Worm (Caenorhabditis elegans): ENCODE data around the gene fbxb-79.

Gene fbxb-79

ce11 chrIV:11211547-11211946 is 22.2 kb upstream of the fbxb-79 start:
- no peak for TF ChIP-seq fos-1 (tag; optimal IDR thresholded peaks at IDR 0.05)
- TF ChIP-seq C34B4.2 (tag; optimal IDR thresholded peaks at IDR 0.05), result no peak
- no peak for TF ChIP-seq sox-4 (tag; optimal IDR thresholded peaks at IDR 0.05)
- no peak for TF ChIP-seq nhr-71 (tag; optimal IDR thresholded peaks at IDR 0.05)
- peak; percentile 13 for TF ChIP-seq snu-23 (GFP tag; optimal IDR thresholded peaks at IDR 0.05)
- TF ChIP-seq zag-1 (tag; optimal IDR thresholded peaks at IDR 0.05), result no peak
- no peak for TF ChIP-seq nhr-11 (tag; optimal IDR thresholded peaks at IDR 0.05)
- no peak for TF ChIP-seq nhr-47 (tag; optimal IDR thresholded peaks at IDR 0.05)
- no peak for TF ChIP-seq snpc-4 (tag; optimal IDR thresholded peaks at IDR 0.05)
- TF ChIP-seq ceh-8 (GFP tag; optimal IDR thresholded peaks at IDR 0.05), result no peak
- peak; percentile 21 for TF ChIP-seq unc-130 (tag; optimal IDR thresholded peaks at IDR 0.05)
- no peak for TF ChIP-seq lir-3 (tag; optimal IDR thresholded peaks at IDR 0.05; ENCODE audit: poor library complexity)
- no peak for TF ChIP-seq nhr-237 (tag; optimal IDR thresholded peaks at IDR 0.05)
- no peak for TF ChIP-seq irx-1 (tag; optimal IDR thresholded peaks at IDR 0.05)
- TF ChIP-seq mab-9 (GFP tag; IDR thresholded peaks at IDR 0.05), result no peak
- TF ChIP-seq sup-37 (GFP tag; optimal IDR thresholded peaks at IDR 0.05), result no peak
- no peak for TF ChIP-seq efl-1 (optimal IDR thresholded peaks at IDR 0.05)
- TF ChIP-seq efl-1 (GFP tag; optimal IDR thresholded peaks at IDR 0.05 in 1 of 2), result no peak
- no peak for TF ChIP-seq egl-27 (tag; optimal IDR thresholded peaks at IDR 0.05)
- TF ChIP-seq unc-30 (tag; optimal IDR thresholded peaks at IDR 0.05), result no peak
- no peak for TF ChIP-seq Y116A8C.19 (tag; optimal IDR thresholded peaks at IDR 0.05; ENCODE audit: borderline replicate concordance)
- TF ChIP-seq ceh-88 (GFP tag; IDR thresholded peaks at IDR 0.05), result no peak
- TF ChIP-seq lin-35 (GFP tag; optimal IDR thresholded peaks at IDR 0.05), result peak in 1 of 2 experiments; percentile 29
- TF ChIP-seq xbp-1 (tag; optimal IDR thresholded peaks at IDR 0.05), result no peak
- TF ChIP-seq lsy-2 (tag; optimal IDR thresholded peaks at IDR 0.05), result no peak
- no peak for TF ChIP-seq ceh-63 (GFP tag; optimal IDR thresholded peaks at IDR 0.05)
- TF ChIP-seq rnt-1 (tag; optimal IDR thresholded peaks at IDR 0.05), result peak; percentile 9
- TF ChIP-seq elt-2 (tag; optimal IDR thresholded peaks at IDR 0.05), result peak; percentile 44
- TF ChIP-seq C04F5.9 (tag; optimal IDR thresholded peaks at IDR 0.05), result no peak
- TF ChIP-seq nhr-85 (tag), result peak; percentile 71
- TF ChIP-seq F16B12.6 (tag; optimal IDR thresholded peaks at IDR 0.05), result no peak
- no peak for TF ChIP-seq nhr-12 (tag; optimal IDR thresholded peaks at IDR 0.05)
- TF ChIP-seq unc-86 (tag; optimal IDR thresholded peaks at IDR 0.05), result no peak
- TF ChIP-seq nhr-77 (tag; optimal IDR thresholded peaks at IDR 0.05), result no peak
- no peak for TF ChIP-seq vab-15 (tag; optimal IDR thresholded peaks at IDR 0.05)
- no peak for TF ChIP-seq hlh-4 (tag; optimal IDR thresholded peaks at IDR 0.05)
- TF ChIP-seq efl-3 (GFP tag; optimal IDR thresholded peaks at IDR 0.05), result no peak
- TF ChIP-seq dpl-1 (GFP tag; optimal IDR thresholded peaks at IDR 0.05), result no peak
- TF ChIP-seq swsn-7 (tag; optimal IDR thresholded peaks at IDR 0.05), result no peak
- TF ChIP-seq grh-1 (GFP tag; IDR thresholded peaks at IDR 0.05), result no peak
- peak; percentile 52 for TF ChIP-seq blmp-1 (tag; optimal IDR thresholded peaks at IDR 0.05)
- peak in 1 of 3 experiments; percentile 0 for TF ChIP-seq ceh-82 (tag; optimal IDR thresholded peaks at IDR 0.05)
- TF ChIP-seq skn-1 (tag; optimal IDR thresholded peaks at IDR 0.05), result no peak
- no peak for TF ChIP-seq pax-3 (tag; optimal IDR thresholded peaks at IDR 0.05)
- TF ChIP-seq nhr-90 (tag; optimal IDR thresholded peaks at IDR 0.05; ENCODE audit: poor library complexity), result no peak
- TF ChIP-seq jun-1 (tag; optimal IDR thresholded peaks at IDR 0.05), result no peak
- TF ChIP-seq ama-1 (optimal IDR thresholded peaks at IDR 0.05), result no peak
- no peak for TF ChIP-seq ztf-11 (tag; optimal IDR thresholded peaks at IDR 0.05)
- peak; percentile 69 for TF ChIP-seq tlp-1 (tag; optimal IDR thresholded peaks at IDR 0.05)
- peak; percentile 23 for TF ChIP-seq nhr-20 (tag; optimal IDR thresholded peaks at IDR 0.05)
- TF ChIP-seq ceh-90 (tag; optimal IDR thresholded peaks at IDR 0.05), result no peak
- TF ChIP-seq unc-62 (GFP tag; optimal IDR thresholded peaks at IDR 0.05), result no peak
- no peak for TF ChIP-seq dsc-1 (tag; optimal IDR thresholded peaks at IDR 0.05)
- no peak for TF ChIP-seq egl-13 (tag; optimal IDR thresholded peaks at IDR 0.05)
- TF ChIP-seq lin-39 (tag; optimal IDR thresholded peaks at IDR 0.05), result no peak
